Worm (Caenorhabditis elegans) whole organism, L2 larva: ENCODE measurements around the gene algn-14.

Experiments
- C34F6.9 ChIP-seq: fragments of 150-350 bp; optimal IDR thresholded peaks from 2 replicates; lab custom pipeline; 2014; ENCODE audit warnings: missing biosample characterization, missing genetic modification characterization
- Y55F3AM.14 ChIP-seq: fragments of 200-800 bp; sonication (Bioruptor generic); optimal IDR thresholded peaks from 2 replicates; lab custom pipeline; 2018; ENCODE audit warnings: mild to moderate bottlenecking, missing genetic modification characterization, missing compliant biosample characterization
- alr-1 ChIP-seq: fragments of 150-350 bp; optimal IDR thresholded peaks from 2 replicates; lab custom pipeline; 2014; ENCODE audit warnings: missing biosample characterization, missing genetic modification characterization
- aly-2 ChIP-seq: fragments of 150-350 bp; optimal IDR thresholded peaks from 2 replicates; lab custom pipeline; 2014; ENCODE audit warnings: missing biosample characterization, missing genetic modification characterization
- ama-1 ChIP-seq: fragments of 150-350 bp; optimal IDR thresholded peaks from 2 replicates; lab custom pipeline; 2018; ENCODE audit warnings: inconsistent platforms
- blmp-1 ChIP-seq: sonication (generic microtip); optimal IDR thresholded peaks from 2 replicates; lab custom pipeline; 2017; ENCODE audit warnings: missing genetic modification characterization, mild to moderate bottlenecking, missing compliant biosample characterization, antibody characterized with exemption, moderate library complexity; ENCODE audit not compliant: insufficient read depth
- ceh-16 ChIP-seq: fragments of 150-350 bp; optimal IDR thresholded peaks from 2 replicates; lab custom pipeline; 2014; ENCODE audit warnings: missing biosample characterization, missing genetic modification characterization
- dmd-4 ChIP-seq: sonication (generic microtip); optimal IDR thresholded peaks from 2 replicates; lab custom pipeline; 2017; ENCODE audit warnings: missing biosample characterization, missing genetic modification characterization
- egl-27 ChIP-seq: sonication (generic microtip); optimal IDR thresholded peaks from 3 replicates; lab custom pipeline; 2017; ENCODE audit warnings: missing biosample characterization, missing genetic modification reagents, missing genetic modification characterization
- elt-1 ChIP-seq: fragments of 150-350 bp; optimal IDR thresholded peaks from 2 replicates; lab custom pipeline; 2014; ENCODE audit warnings: missing biosample characterization, missing genetic modification characterization
- elt-3 ChIP-seq: sonication (generic microtip); optimal IDR thresholded peaks from 2 replicates; lab custom pipeline; 2017; ENCODE audit warnings: missing biosample characterization, missing genetic modification characterization
- gmeb-1 ChIP-seq: fragments of 150-350 bp; optimal IDR thresholded peaks from 2 replicates; lab custom pipeline; 2014; ENCODE audit warnings: missing biosample characterization, missing genetic modification characterization
- lin-11 ChIP-seq: fragments of 150-350 bp; sonication (generic microtip); optimal IDR thresholded peaks from 2 replicates; lab custom pipeline; 2014; ENCODE audit warnings: missing biosample characterization, missing genetic modification characterization, inconsistent platforms, mixed read lengths
- lin-13 ChIP-seq: fragments of 150-350 bp; optimal IDR thresholded peaks from 2 replicates; lab custom pipeline; 2014; ENCODE audit warnings: missing biosample characterization, missing genetic modification reagents, missing genetic modification characterization
- lin-39 ChIP-seq: fragments of 150-350 bp; optimal IDR thresholded peaks from 2 replicates; lab custom pipeline; 2014; ENCODE audit warnings: missing biosample characterization, missing genetic modification reagents, missing genetic modification characterization
- lsy-2 ChIP-seq, 2 experiments: fragments of 150-350 bp in 1 of 2; sonication (generic microtip) in 1 of 2; optimal IDR thresholded peaks; 2 replicates each; lab custom pipeline; 2014 to 2017; ENCODE audit warnings: missing biosample characterization in 2 of 2, missing genetic modification characterization in 2 of 2
- mab-5 ChIP-seq: fragments of 150-350 bp; optimal IDR thresholded peaks from 2 replicates; lab custom pipeline; 2014; ENCODE audit warnings: missing biosample characterization, missing genetic modification characterization
- mbf-1 ChIP-seq: sonication (generic microtip); optimal IDR thresholded peaks from 2 replicates; lab custom pipeline; 2017; ENCODE audit warnings: missing biosample characterization, missing genetic modification characterization
- nhr-10 ChIP-seq: sonication (generic microtip); optimal IDR thresholded peaks from 2 replicates; lab custom pipeline; 2017; ENCODE audit warnings: missing biosample characterization, missing genetic modification characterization
- nhr-11 ChIP-seq: fragments of 150-350 bp; optimal IDR thresholded peaks from 2 replicates; lab custom pipeline; 2014; ENCODE audit warnings: missing biosample characterization, missing genetic modification characterization
- nhr-12 ChIP-seq: fragments of 150-350 bp; optimal IDR thresholded peaks from 2 replicates; lab custom pipeline; 2014; ENCODE audit warnings: missing biosample characterization, missing genetic modification characterization
- nhr-129 ChIP-seq: fragments of 150-350 bp; optimal IDR thresholded peaks from 2 replicates; lab custom pipeline; 2014; ENCODE audit warnings: missing biosample characterization, missing genetic modification characterization
- nhr-21 ChIP-seq: fragments of 150-350 bp; optimal IDR thresholded peaks from 2 replicates; lab custom pipeline; 2014; ENCODE audit warnings: missing biosample characterization, missing genetic modification characterization
- nhr-23 ChIP-seq: fragments of 150-350 bp; optimal IDR thresholded peaks from 2 replicates; lab custom pipeline; 2014; ENCODE audit warnings: missing biosample characterization, missing genetic modification reagents, missing genetic modification characterization
- nhr-6 ChIP-seq: fragments of 150-350 bp; optimal IDR thresholded peaks from 2 replicates; lab custom pipeline; 2014; ENCODE audit warnings: missing biosample characterization, missing genetic modification characterization
- nhr-77 ChIP-seq: fragments of 150-350 bp; optimal IDR thresholded peaks from 2 replicates; lab custom pipeline; 2014; ENCODE audit warnings: missing biosample characterization, missing genetic modification characterization
- sem-4 ChIP-seq: fragments of 150-350 bp; optimal IDR thresholded peaks from 2 replicates; lab custom pipeline; 2014; ENCODE audit warnings: missing biosample characterization, missing genetic modification reagents, missing genetic modification characterization
- skn-1 ChIP-seq: sonication (generic microtip); optimal IDR thresholded peaks from 2 replicates; lab custom pipeline; 2017; ENCODE audit warnings: missing biosample characterization, missing genetic modification characterization
- sma-3 ChIP-seq: sonication (generic microtip); optimal IDR thresholded peaks from 2 replicates; lab custom pipeline; 2016; ENCODE audit warnings: missing genetic modification reagents, missing genetic modification characterization, missing compliant biosample characterization
- sma-9 ChIP-seq, 2 experiments: fragments of 150-350 bp in 1 of 2; sonication (generic microtip) in 1 of 2; optimal IDR thresholded peaks; 2 replicates each; lab custom pipeline; 2014 to 2016; ENCODE audit warnings: missing genetic modification characterization in 2 of 2, mild to moderate bottlenecking in 1 of 2, missing biosample characterization in 1 of 2, missing compliant biosample characterization in 1 of 2, missing genetic modification reagents in 1 of 2, moderate library complexity in 1 of 2
- snpc-4 ChIP-seq: fragments of 150-350 bp; optimal IDR thresholded peaks from 2 replicates; lab custom pipeline; 2014; ENCODE audit warnings: missing biosample characterization, missing genetic modification characterization
- unc-39 ChIP-seq: fragments of 150-350 bp; optimal IDR thresholded peaks from 2 replicates; lab custom pipeline; 2014; ENCODE audit warnings: missing biosample characterization, missing genetic modification characterization
- unc-55 ChIP-seq: fragments of 150-350 bp; sonication (generic microtip); optimal IDR thresholded peaks from 3 replicates; lab custom pipeline; 2014; ENCODE audit warnings: missing biosample characterization, missing genetic modification reagents, missing genetic modification characterization
- zag-1 ChIP-seq: fragments of 150-350 bp; optimal IDR thresholded peaks from 2 replicates; lab custom pipeline; 2014; ENCODE audit warnings: missing biosample characterization, missing genetic modification characterization
- ztf-1 ChIP-seq: fragments of 200-800 bp; sonication (Bioruptor generic); conservative IDR thresholded peaks from 2 replicates; pipeline ENCODE4 v1.3.6; 2022; ENCODE audit warnings: missing genetic modification characterization, missing compliant biosample characterization
- ztf-11 ChIP-seq: sonication (generic microtip); optimal IDR thresholded peaks from 2 replicates; lab custom pipeline; 2017; ENCODE audit warnings: missing biosample characterization, missing genetic modification characterization
- ztf-4 ChIP-seq: fragments of 150-350 bp; optimal IDR thresholded peaks from 2 replicates; lab custom pipeline; 2014; ENCODE audit warnings: missing biosample characterization, missing genetic modification characterization

algn-14 gene

ce11 chrIV:3833778-3834177 lies 30.6 kb upstream of the algn-14 start:
- TF ChIP-seq elt-1 (no peak), aly-2 (no peak), gmeb-1 (tag; lab: Kevin White, UChicago) (no peak), nhr-12 (tag; lab: Kevin White, UChicago) (no peak), unc-39 (tag; lab: Kevin White, UChicago) (no peak)

- TF ChIP-seq lin-13 (GFP tag; lab: Kevin White, UChicago) (no peak), egl-27 (tag; lab: Kevin White, UChicago) (no peak), lsy-2 (tag; optimal IDR thresholded peaks at IDR 0.05; lab: Kevin White, UChicago) (no peak), ztf-4 (tag; lab: Kevin White, UChicago) (no peak), gmeb-1 (tag; lab: Kevin White, UChicago) (no peak), nhr-77 (tag; lab: Kevin White, UChicago) (no peak), dmd-4 (tag; lab: Kevin White, UChicago) (no peak), blmp-1 (tag; lab: Kevin White, UChicago) (no peak), nhr-6 (no peak), nhr-10 (tag; lab: Kevin White, UChicago) (no peak), ama-1 (lab: Kevin White, UChicago) (no peak), sma-3 (GFP tag; lab: Kevin White, UChicago) (no peak), ztf-1 (GFP tag; lab: Robert Waterston, UW) (no peak), snpc-4 (tag; lab: Kevin White, UChicago) (no peak), mab-5 (tag; lab: Kevin White, UChicago) (no peak), nhr-21 (no peak), aly-2 (no peak), ztf-11 (tag; lab: Kevin White, UChicago) (no peak)
Measured at ce11 chrIV:3832040-3832439, 28.8 kb upstream of the algn-14 start.

ce11 chrIV:3827724-3828123 lies 24.5 kb upstream of the algn-14 start:
- TF ChIP-seq sem-4 = no peak
- peak; percentile 16 for TF ChIP-seq blmp-1 (tag; lab: Kevin White, UChicago)
- TF ChIP-seq, all 48 proteins: peak for 1

ce11 chrIV:3826590-3827128 lies 23.4 kb upstream of the algn-14 start, which contains the start of gene F28F9.3:
F28F9.3 (plus strand) TSS chrIV:3826890.
- TF ChIP-seq lin-11 (no peak), nhr-23 (no peak), ceh-16 (tag; lab: Kevin White, UChicago) (no peak), mbf-1 (no peak), elt-3 (tag; lab: Kevin White, UChicago) (no peak), dmd-4 (tag; lab: Kevin White, UChicago) (no peak), sma-9 (GFP tag; optimal IDR thresholded peaks at IDR 0.05; lab: Kevin White, UChicago) (no peak), sma-9 (tag; optimal IDR thresholded peaks at IDR 0.05; lab: Kevin White, UChicago) (no peak), Y55F3AM.14 (GFP tag; lab: Kevin White, UChicago) (no peak), egl-27 (tag; lab: Kevin White, UChicago) (no peak), nhr-11 (no peak), unc-55 (GFP tag; lab: Kevin White, UChicago) (no peak), alr-1 (tag; lab: Kevin White, UChicago) (no peak), zag-1 (tag; lab: Kevin White, UChicago) (no peak)
- TF ChIP-seq, all 48 proteins: peak for 0

ce11 chrIV:3825388-3825787 lies 22.2 kb upstream of the algn-14 start:
- TF ChIP-seq alr-1 (tag; lab: Kevin White, UChicago) (no peak), C34F6.9 (tag; lab: Kevin White, UChicago) (no peak), nhr-11 (no peak), lsy-2 (tag; optimal IDR thresholded peaks at IDR 0.05; lab: Kevin White, UChicago) (no peak), lin-39 (tag; lab: Kevin White, UChicago) (no peak), blmp-1 (tag; lab: Kevin White, UChicago) (no peak), ztf-11 (tag; lab: Kevin White, UChicago) (no peak), zag-1 (tag; lab: Kevin White, UChicago) (no peak), nhr-6 (no peak), ztf-1 (GFP tag; lab: Robert Waterston, UW) (no peak), unc-55 (GFP tag; lab: Kevin White, UChicago) (no peak), sem-4 (no peak), lin-11 (no peak), skn-1 (no peak), mbf-1 (no peak), nhr-77 (tag; lab: Kevin White, UChicago) (no peak), aly-2 (no peak), egl-27 (tag; lab: Kevin White, UChicago) (no peak), nhr-129 (tag; lab: Kevin White, UChicago) (no peak)
